Fruit fly (Drosophila melanogaster) whole organism, wandering third instar larva: Measurements from ENCODE around the gene asf1.

Source experiments
- Abd-B ChIP-seq: fragments of >200 bp; optimal IDR thresholded peaks from 2 replicates; lab custom pipeline; 2017; ENCODE audit warnings: missing biosample characterization, missing genetic modification characterization
- GATAd ChIP-seq: sonication (Bioruptor generic); optimal IDR thresholded peaks from 2 replicates; lab custom pipeline; 2016; ENCODE audit warnings: missing biosample characterization, missing genetic modification characterization
- HLH106 ChIP-seq: fragments of 200-800 bp; optimal IDR thresholded peaks from 3 replicates; lab custom pipeline; 2019; ENCODE audit warnings: missing biosample characterization, mild to moderate bottlenecking, missing genetic modification characterization, moderate library complexity
- Hnf4 ChIP-seq: fragments of 200-800 bp; sonication (Bioruptor generic); optimal IDR thresholded peaks from 2 replicates; lab custom pipeline; 2016; ENCODE audit warnings: missing biosample characterization, mild to moderate bottlenecking, missing genetic modification characterization
- br ChIP-seq: fragments of 200-800 bp; sonication (Bioruptor generic); optimal IDR thresholded peaks from 2 replicates; lab custom pipeline; 2016; ENCODE audit warnings: missing biosample characterization, missing genetic modification characterization
- foxo ChIP-seq, 2 experiments: fragments of 200-800 bp; sonication (Bioruptor generic); optimal IDR thresholded peaks; 2 replicates in 1 of 2; 3 replicates in 1 of 2; lab custom pipeline; 2016 to 2017; ENCODE audit warnings: missing biosample characterization in 2 of 2, missing genetic modification characterization in 2 of 2
- sage ChIP-seq: fragments of 200-800 bp; sonication (Bioruptor generic); optimal IDR thresholded peaks from 2 replicates; lab custom pipeline; 2016; ENCODE audit warnings: missing biosample characterization, mild to moderate bottlenecking, missing genetic modification characterization

- TF ChIP-seq foxo (GFP tag; optimal IDR thresholded peaks at IDR 0.05; lab: Kevin White, UChicago) (no peak), HLH106 (tag; lab: Kevin White, UChicago) (no peak), Abd-B (GFP tag; lab: Kevin White, UChicago) (no peak), GATAd (no peak), sage (GFP tag; lab: Kevin White, UChicago) (peak; percentile 56), br (GFP tag; lab: Kevin White, UChicago) (peak; percentile 9), Hnf4 (GFP tag; lab: Kevin White, UChicago) (no peak)
Measured at dm6 chr3L:19635478-19635996, 16.8 kb downstream of the asf1 start, which contains the start of gene wnd.
